Fruit fly (Drosophila melanogaster) whole organism, embryonic: Measurements from ENCODE around the gene stas.

ENCODE experiments used
- Blimp-1 ChIP-seq: fragments of 200-800 bp; sonication (Bioruptor generic); optimal IDR thresholded peaks from 3 replicates; lab custom pipeline; 2018; ENCODE audit warnings: missing biosample characterization, missing genetic modification characterization, mild to moderate bottlenecking, moderate library complexity, missing genetic modification reagents
- CG10654 ChIP-seq: fragments of 200-800 bp; sonication (Bioruptor generic); optimal IDR thresholded peaks from 2 replicates; lab custom pipeline; 2016; ENCODE audit warnings: missing biosample characterization, missing genetic modification characterization
- CG11456 ChIP-seq: fragments of 200-800 bp; sonication (Bioruptor generic); IDR thresholded peaks from 3 replicates; pipeline ENCODE4 v1.3.6; 2022; ENCODE audit warnings: missing biosample characterization, missing genetic modification characterization
- CG1233 ChIP-seq: fragments of 200-800 bp; sonication (Bioruptor generic); optimal IDR thresholded peaks from 4 replicates; lab custom pipeline; 2018; ENCODE audit warnings: missing biosample characterization, mild to moderate bottlenecking, missing genetic modification characterization
- CG14014 ChIP-seq: fragments of 200-800 bp; sonication (Bioruptor generic); IDR thresholded peaks from 2 replicates; pipeline ENCODE4 v1.3.6; 2022; ENCODE audit warnings: missing biosample characterization, missing genetic modification characterization
- CG16815 ChIP-seq: fragments of 200-800 bp; sonication (Bioruptor generic); optimal IDR thresholded peaks from 3 replicates; lab custom pipeline; 2017; ENCODE audit warnings: missing biosample characterization, mild to moderate bottlenecking, missing genetic modification characterization
- CG17912 ChIP-seq: fragments of 200-800 bp; sonication (Bioruptor generic); optimal IDR thresholded peaks from 2 replicates; lab custom pipeline; 2018; ENCODE audit warnings: missing biosample characterization, mild to moderate bottlenecking, missing genetic modification characterization
- CG2129 ChIP-seq: fragments of 200-800 bp; sonication (Bioruptor generic); IDR thresholded peaks from 2 replicates; pipeline ENCODE4 v1.3.6; 2022; ENCODE audit warnings: missing biosample characterization, missing genetic modification characterization; ENCODE audit not compliant: partially characterized antibody
- CG4282 ChIP-seq: fragments of 200-800 bp; sonication (Bioruptor generic); optimal IDR thresholded peaks from 2 replicates; lab custom pipeline; 2016; ENCODE audit warnings: missing biosample characterization, missing genetic modification characterization
- CG4820 ChIP-seq: fragments of 200-800 bp; sonication (Bioruptor generic); optimal IDR thresholded peaks from 3 replicates; lab custom pipeline; 2016; ENCODE audit warnings: missing biosample characterization, missing genetic modification characterization
- CG7271 ChIP-seq: fragments of 200-800 bp; sonication (Bioruptor generic); optimal IDR thresholded peaks from 2 replicates; lab custom pipeline; 2018; ENCODE audit warnings: missing biosample characterization, mild to moderate bottlenecking, missing genetic modification characterization, moderate library complexity
- CG8089 ChIP-seq: fragments of 200-800 bp; sonication (Bioruptor generic); optimal IDR thresholded peaks from 3 replicates; lab custom pipeline; 2016; ENCODE audit warnings: missing biosample characterization, missing genetic modification characterization
- CG8290 ChIP-seq, 3 experiments: fragments of 200-800 bp; sonication (Bioruptor generic); optimal IDR thresholded peaks; 2 replicates each; lab custom pipeline; 2016 to 2019; ENCODE audit warnings: missing biosample characterization in 3 of 3, missing genetic modification characterization in 3 of 3, mild to moderate bottlenecking in 2 of 3, moderate library complexity in 1 of 3
- CG8478 ChIP-seq: fragments of >200 bp; optimal IDR thresholded peaks from 2 replicates; lab custom pipeline; 2018
- CG9817 ChIP-seq: fragments of 200-800 bp; sonication (Bioruptor generic); optimal IDR thresholded peaks from 2 replicates; lab custom pipeline; 2018; ENCODE audit warnings: missing biosample characterization, mild to moderate bottlenecking, missing genetic modification characterization, moderate library complexity
- CoRest ChIP-seq: fragments of 200-800 bp; sonication (Bioruptor generic); optimal IDR thresholded peaks from 3 replicates; lab custom pipeline; 2018; ENCODE audit warnings: missing biosample characterization, mild to moderate bottlenecking, missing genetic modification characterization, moderate library complexity
- Dref ChIP-seq: fragments of 200-800 bp; sonication (Bioruptor generic); IDR thresholded peaks from 2 replicates; pipeline ENCODE4 v1.3.6; 2022; ENCODE audit warnings: missing biosample characterization, missing genetic modification characterization
- ERR ChIP-seq: fragments of 200-800 bp; sonication (Bioruptor generic); optimal IDR thresholded peaks from 2 replicates; lab custom pipeline; 2016; ENCODE audit warnings: missing biosample characterization, missing genetic modification characterization
- Gsc ChIP-seq: fragments of 200-800 bp; sonication (Bioruptor generic); IDR thresholded peaks from 2 replicates; pipeline ENCODE4 v1.3.6; 2022; ENCODE audit warnings: missing biosample characterization, missing genetic modification characterization
- HHEX ChIP-seq: fragments of 200-800 bp; sonication (Bioruptor generic); optimal IDR thresholded peaks from 3 replicates; lab custom pipeline; 2017; ENCODE audit warnings: missing biosample characterization, mild to moderate bottlenecking, missing genetic modification characterization, missing genetic modification reagents
- HmgD ChIP-seq: fragments of 200-800 bp; sonication (Bioruptor generic); optimal IDR thresholded peaks from 3 replicates; lab custom pipeline; 2016; ENCODE audit warnings: missing biosample characterization, missing genetic modification characterization
- Max ChIP-seq: fragments of 200-800 bp; sonication (Bioruptor generic); optimal IDR thresholded peaks from 2 replicates; lab custom pipeline; 2016; ENCODE audit warnings: missing biosample characterization, mild to moderate bottlenecking, missing genetic modification characterization
- Mes4 ChIP-seq: fragments of 200-800 bp; sonication (Bioruptor generic); optimal IDR thresholded peaks from 2 replicates; lab custom pipeline; 2016; ENCODE audit warnings: missing biosample characterization, missing genetic modification characterization
- Mrtf ChIP-seq: fragments of 200-800 bp; sonication (Bioruptor generic); IDR thresholded peaks from 3 replicates; pipeline ENCODE4 v1.3.6; 2022; ENCODE audit warnings: missing biosample characterization, missing genetic modification characterization
- Nf-YB ChIP-seq: fragments of 200-800 bp; sonication (Bioruptor generic); optimal IDR thresholded peaks from 3 replicates; lab custom pipeline; 2019; ENCODE audit warnings: missing biosample characterization, mild to moderate bottlenecking, missing genetic modification characterization, moderate library complexity
- NfI ChIP-seq: fragments of 200-800 bp; sonication (Bioruptor generic); optimal IDR thresholded peaks from 3 replicates; lab custom pipeline; 2018; ENCODE audit warnings: missing biosample characterization, mild to moderate bottlenecking, missing genetic modification characterization, moderate library complexity
- Pdp1 ChIP-seq, 2 experiments: fragments of 200-800 bp; sonication (Bioruptor generic); optimal IDR thresholded peaks; 3 replicates each; lab custom pipeline; 2016; ENCODE audit warnings: missing biosample characterization in 2 of 2, missing genetic modification characterization in 2 of 2, mild to moderate bottlenecking in 1 of 2, moderate library complexity in 1 of 2
- Poxn ChIP-seq: fragments of 200-800 bp; sonication (Bioruptor generic); IDR thresholded peaks from 2 replicates; pipeline ENCODE4 v1.3.6; 2022; ENCODE audit warnings: missing biosample characterization, missing genetic modification characterization
- Sin3A ChIP-seq: fragments of >200 bp; optimal IDR thresholded peaks from 2 replicates; lab custom pipeline; 2018
- Tbp ChIP-seq: fragments of >200 bp; optimal IDR thresholded peaks from 2 replicates; lab custom pipeline; 2018; ENCODE audit warnings: missing biosample characterization, missing genetic modification characterization
- Xbp1 ChIP-seq: fragments of 200-800 bp; sonication (Bioruptor generic); optimal IDR thresholded peaks from 3 replicates; lab custom pipeline; 2016; ENCODE audit warnings: missing biosample characterization, mild to moderate bottlenecking, missing genetic modification characterization
- amos ChIP-seq: fragments of 200-800 bp; sonication (Bioruptor generic); IDR thresholded peaks from 2 replicates; pipeline ENCODE4 v1.3.6; 2022; ENCODE audit warnings: missing biosample characterization, missing genetic modification characterization; ENCODE audit not compliant: partially characterized antibody
- cato ChIP-seq: fragments of 200-800 bp; sonication (Bioruptor generic); optimal IDR thresholded peaks from 2 replicates; lab custom pipeline; 2016; ENCODE audit warnings: missing biosample characterization, missing genetic modification characterization, borderline replicate concordance
- cg ChIP-seq: fragments of 200-800 bp; sonication (Bioruptor generic); optimal IDR thresholded peaks from 3 replicates; lab custom pipeline; 2019; ENCODE audit warnings: missing biosample characterization, mild to moderate bottlenecking, missing genetic modification characterization, moderate library complexity
- dati ChIP-seq: fragments of 200-800 bp; sonication (Bioruptor generic); IDR thresholded peaks from 2 replicates; pipeline ENCODE4 v1.3.6; 2022; ENCODE audit warnings: missing biosample characterization, missing genetic modification characterization
- dpn ChIP-seq, 2 experiments: fragments of 200-800 bp; sonication (Bioruptor generic); optimal IDR thresholded peaks; 3 replicates each; lab custom pipeline; 2016; ENCODE audit warnings: missing biosample characterization in 2 of 2, missing genetic modification characterization in 2 of 2
- dysf ChIP-seq: fragments of 200-800 bp; sonication (Bioruptor generic); IDR thresholded peaks from 3 replicates; pipeline ENCODE4 v1.3.6; 2022; ENCODE audit warnings: missing biosample characterization, missing genetic modification characterization
- lmd ChIP-seq: fragments of 200-800 bp; sonication (Bioruptor generic); IDR thresholded peaks from 2 replicates; pipeline ENCODE4 v1.3.6; 2022; ENCODE audit warnings: missing biosample characterization, missing genetic modification characterization
- mam ChIP-seq: fragments of 200-800 bp; sonication (Bioruptor generic); optimal IDR thresholded peaks from 3 replicates; lab custom pipeline; 2016; ENCODE audit warnings: missing biosample characterization, missing genetic modification characterization
- pros ChIP-seq: fragments of 200-800 bp; sonication (Bioruptor generic); optimal IDR thresholded peaks from 3 replicates; lab custom pipeline; 2019; ENCODE audit warnings: missing biosample characterization, mild to moderate bottlenecking, missing genetic modification characterization, moderate library complexity
- pum ChIP-seq: fragments of 200-800 bp; sonication (Bioruptor generic); optimal IDR thresholded peaks from 2 replicates; lab custom pipeline; 2016; ENCODE audit warnings: missing biosample characterization, missing genetic modification characterization
- pzg ChIP-seq: fragments of 200-800 bp; sonication (Bioruptor generic); optimal IDR thresholded peaks from 3 replicates; lab custom pipeline; 2018; ENCODE audit warnings: missing biosample characterization, mild to moderate bottlenecking, missing genetic modification characterization, moderate library complexity
- ranshi ChIP-seq: fragments of 200-800 bp; sonication (Bioruptor generic); IDR thresholded peaks from 2 replicates; pipeline ENCODE4 v1.3.6; 2022; ENCODE audit warnings: missing biosample characterization, missing genetic modification characterization
- ro ChIP-seq: fragments of 200-800 bp; sonication (Bioruptor generic); IDR thresholded peaks from 2 replicates; pipeline ENCODE4 v1.3.6; 2022; ENCODE audit warnings: missing biosample characterization, missing genetic modification characterization
- row ChIP-seq: fragments of 200-800 bp; sonication (Bioruptor generic); IDR thresholded peaks from 3 replicates; pipeline ENCODE4 v1.3.6; 2022; ENCODE audit warnings: missing biosample characterization, missing genetic modification characterization
- scrt ChIP-seq: fragments of 200-800 bp; sonication (Bioruptor generic); optimal IDR thresholded peaks from 2 replicates; lab custom pipeline; 2018; ENCODE audit warnings: missing biosample characterization, mild to moderate bottlenecking, missing genetic modification characterization, moderate library complexity
- shn ChIP-seq: fragments of 200-800 bp; sonication (Bioruptor generic); optimal IDR thresholded peaks from 3 replicates; lab custom pipeline; 2016; ENCODE audit warnings: missing biosample characterization, missing genetic modification characterization
- tin ChIP-seq: fragments of 200-800 bp; sonication (Bioruptor generic); optimal IDR thresholded peaks from 3 replicates; lab custom pipeline; 2016; ENCODE audit warnings: missing biosample characterization, missing genetic modification characterization
- tna ChIP-seq: fragments of 200-800 bp; sonication (Bioruptor generic); IDR thresholded peaks from 2 replicates; pipeline ENCODE4 v1.3.6; 2022; ENCODE audit warnings: missing biosample characterization, missing genetic modification characterization; ENCODE audit not compliant: partially characterized antibody
- twi ChIP-seq: fragments of 200-800 bp; optimal IDR thresholded peaks from 2 replicates; lab custom pipeline; 2019; ENCODE audit warnings: missing biosample characterization, mild to moderate bottlenecking, missing genetic modification characterization, moderate library complexity
- z ChIP-seq: fragments of 200-800 bp; sonication (Bioruptor generic); IDR thresholded peaks from 3 replicates; pipeline ENCODE4 v1.3.6; 2022; ENCODE audit warnings: missing biosample characterization, missing genetic modification characterization
- zfh1 ChIP-seq: fragments of 200-800 bp; sonication (Bioruptor generic); IDR thresholded peaks from 3 replicates; pipeline ENCODE4 v1.3.6; 2022; ENCODE audit warnings: missing biosample characterization, missing genetic modification characterization

stas gene

DNA sequence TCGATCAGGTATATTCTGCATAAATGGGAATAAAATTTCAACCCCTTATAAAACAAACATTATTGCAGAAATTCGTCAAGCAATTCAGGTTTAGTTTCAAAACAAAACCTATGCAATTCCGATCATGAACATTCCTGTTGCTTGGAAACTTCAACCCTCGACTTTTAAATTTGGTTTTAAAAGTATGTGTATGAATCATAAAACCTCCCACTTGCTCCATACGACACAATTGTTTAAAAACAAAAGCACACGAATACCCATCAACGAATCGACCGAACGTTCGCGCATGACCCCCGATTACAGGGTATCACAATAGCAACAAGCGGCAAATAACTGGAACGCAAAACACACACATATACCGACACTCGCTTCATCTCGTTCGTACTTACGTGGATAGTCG is 49.6 kb downstream of the stas start (continued):
- TF ChIP-seq CG4282 (GFP tag; lab: Kevin White, UChicago) (no peak), Gsc (GFP tag; lab: Robert Waterston, UW) (no peak), Mrtf (GFP tag; lab: Robert Waterston, UW) (0 out of 3 replicates have a peak, but pooled peaks have one; percentile 50), Pdp1 (GFP tag; optimal IDR thresholded peaks at IDR 0.05; lab: Kevin White, UChicago) (peak in 1 of 2 experiments; percentile 27), mam (GFP tag; lab: Kevin White, UChicago) (no peak), Blimp-1 (GFP tag; lab: Kevin White, UChicago) (no peak), ro (GFP tag; lab: Robert Waterston, UW) (no peak), CG16815 (GFP tag; lab: Kevin White, UChicago) (peak; percentile 6), tin (GFP tag; lab: Kevin White, UChicago) (no peak), lmd (GFP tag; lab: Robert Waterston, UW) (no peak), dpn (GFP tag; optimal IDR thresholded peaks at IDR 0.05; lab: Kevin White, UChicago) (peak in 1 of 2 experiments; percentile 37), zfh1 (GFP tag; lab: Robert Waterston, UW) (peak; percentile 49; the same call in 2 of the 3 replicates), ranshi (GFP tag; lab: Robert Waterston, UW) (no peak), Tbp (no peak), pzg (GFP tag; lab: Kevin White, UChicago) (no peak), tna (GFP tag; lab: Robert Waterston, UW) (no peak), cato (GFP tag; lab: Kevin White, UChicago) (no peak), Dref (GFP tag; lab: Robert Waterston, UW) (no peak), dati (GFP tag; lab: Robert Waterston, UW) (no peak), shn (no peak), CG1233 (GFP tag; lab: Kevin White, UChicago) (no peak), Max (no peak), Xbp1 (GFP tag; lab: Kevin White, UChicago) (no peak), z (GFP tag; lab: Robert Waterston, UW) (no peak), Mes4 (no peak), CG8089 (GFP tag; lab: Kevin White, UChicago) (no peak), HmgD (no peak), amos (GFP tag; lab: Robert Waterston, UW) (no peak), CG9817 (tag; lab: Kevin White, UChicago) (peak; percentile 9), CG10654 (no peak), CG11456 (GFP tag; lab: Robert Waterston, UW) (no peak), CG17912 (GFP tag; lab: Kevin White, UChicago) (no peak), pum (GFP tag; lab: Kevin White, UChicago) (no peak), ERR (GFP tag; lab: Kevin White, UChicago) (no peak), CG8478 (lab: Kevin White, UChicago) (no peak), CG14014 (GFP tag; lab: Robert Waterston, UW) (no peak), row (peak; percentile 62), Poxn (GFP tag; lab: Robert Waterston, UW) (no peak), HHEX (GFP tag; lab: Kevin White, UChicago) (no peak), scrt (GFP tag; lab: Kevin White, UChicago) (peak; percentile 49), CG8290 (GFP tag; optimal IDR thresholded peaks at IDR 0.05; lab: Kevin White, UChicago) (no peak), CG8290 (tag; optimal IDR thresholded peaks at IDR 0.05; lab: Kevin White, UChicago) (peak in 1 of 2 experiments; percentile 51), cg (no peak), pros (no peak), CG4820 (GFP tag; lab: Kevin White, UChicago) (no peak), Sin3A (lab: Kevin White, UChicago) (no peak), dysf (GFP tag; lab: Robert Waterston, UW) (0 out of 3 replicates have a peak, but pooled peaks have one; percentile 20), CG7271 (tag; lab: Kevin White, UChicago) (no peak), Nf-YB (GFP tag; lab: Kevin White, UChicago) (no peak), CG2129 (GFP tag; lab: Robert Waterston, UW) (no peak), NfI (GFP tag; lab: Kevin White, UChicago) (peak; percentile 17), twi (tag; lab: Kevin White, UChicago) (no peak), CoRest (tag; lab: Kevin White, UChicago) (peak; percentile 8)
